ENCODE assay signal across 6 fruit fly cellular contexts in the genomic region with DNA sequence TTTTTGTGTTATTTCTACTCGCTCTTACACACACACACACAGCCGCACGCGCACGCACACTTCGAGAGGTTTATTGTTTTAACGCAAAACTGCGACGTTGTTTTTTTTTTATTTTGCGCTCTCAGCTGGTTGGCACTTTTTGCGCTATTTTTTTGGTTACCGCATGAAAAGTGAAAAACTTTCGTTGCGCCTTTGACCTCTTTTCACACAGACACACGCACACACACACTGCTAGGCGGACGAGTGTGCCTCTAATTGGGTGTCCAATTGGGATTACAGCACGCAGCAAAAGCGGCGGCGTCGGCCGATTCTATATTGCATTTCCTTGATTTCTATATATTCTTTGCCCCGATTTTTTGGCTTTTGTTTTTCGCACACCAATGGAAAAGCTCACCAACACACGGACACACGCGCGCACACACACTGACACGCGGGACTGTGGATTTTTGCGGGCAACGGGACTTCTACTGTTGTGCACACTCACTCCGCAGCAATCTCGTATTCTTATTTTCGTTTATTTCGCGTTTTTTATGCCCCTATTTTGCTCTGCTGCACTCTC.
TF ChIP-seq lines count a peak whose summit lies in the region.

No protein-coding gene starts in this region.

- TF ChIP-seq CTCF in whole organism, embryonic (GFP tag; optimal IDR thresholded peaks at IDR 0.05; lab: Kevin White, UChicago), result no peak

TF ChIP-seq in whole organism, 6 proteins besides CTCF, POLR2A, EP300 and RAD21:
- no peak for TF ChIP-seq EcR (GFP tag; optimal IDR thresholded peaks at IDR 0.05; lab: Kevin White, UChicago)
- TF ChIP-seq Dll (optimal IDR thresholded peaks at IDR 0.05; lab: Kevin White, UChicago), result peak; percentile 41
TF ChIP-seq in whole organism: peak in this region for 1.

TF ChIP-seq in whole organism, adult, 20 proteins besides CTCF, POLR2A, EP300 and RAD21:
- TF ChIP-seq Clk (GFP tag; optimal IDR thresholded peaks at IDR 0.05; lab: Kevin White, UChicago) (no peak), tj (GFP tag; optimal IDR thresholded peaks at IDR 0.05; lab: Kevin White, UChicago) (peak; percentile 83), CG12768 (GFP tag; optimal IDR thresholded peaks at IDR 0.05; lab: Kevin White, UChicago) (peak; percentile 4), toe (GFP tag; optimal IDR thresholded peaks at IDR 0.05; lab: Kevin White, UChicago) (no peak), ovo (GFP tag; optimal IDR thresholded peaks at IDR 0.05; lab: Kevin White, UChicago) (peak; percentile 14), CG11617 (GFP tag; optimal IDR thresholded peaks at IDR 0.05; lab: Kevin White, UChicago) (no peak), bab1 (GFP tag; optimal IDR thresholded peaks at IDR 0.05; lab: Kevin White, UChicago) (no peak)

TF ChIP-seq in whole organism, embryonic, 481 proteins besides CTCF, POLR2A, EP300 and RAD21 (continues in another document):
- TF ChIP-seq chm (GFP tag; IDR thresholded peaks at IDR 0.05; lab: Robert Waterston, UW) (peak; percentile 53; the same call in 1 of the 2 replicates), Stat92E (GFP tag; optimal IDR thresholded peaks at IDR 0.05; lab: Kevin White, UChicago) (peak in 1 of 3 experiments; percentile 49), NK7.1 (GFP tag; optimal IDR thresholded peaks at IDR 0.05; lab: Kevin White, UChicago) (no peak), GATAe (GFP tag; conservative IDR thresholded peaks at IDR 0.05; lab: Robert Waterston, UW) (no peak), ttk (GFP tag; IDR thresholded peaks at IDR 0.05; lab: Robert Waterston, UW) (no peak), Lim3 (GFP tag; IDR thresholded peaks at IDR 0.05; lab: Robert Waterston, UW) (no peak), CG15479 (GFP tag; optimal IDR thresholded peaks at IDR 0.05; lab: Kevin White, UChicago) (no peak), Drgx (GFP tag; IDR thresholded peaks at IDR 0.05; lab: Robert Waterston, UW) (0 out of 2 replicates have a peak, but pooled peaks have one; percentile 41), pum (GFP tag; optimal IDR thresholded peaks at IDR 0.05; lab: Kevin White, UChicago) (no peak), Dfd (GFP tag; optimal IDR thresholded peaks at IDR 0.05; lab: Kevin White, UChicago) (no peak), CG18476 (GFP tag; optimal IDR thresholded peaks at IDR 0.05; lab: Kevin White, UChicago) (no peak), CG10979 (tag; optimal IDR thresholded peaks at IDR 0.05; lab: Kevin White, UChicago) (no peak), tgo (GFP tag; IDR thresholded peaks at IDR 0.05; lab: Robert Waterston, UW) (no peak), grau (tag; optimal IDR thresholded peaks at IDR 0.05; lab: Kevin White, UChicago) (no peak), ci (GFP tag; IDR thresholded peaks at IDR 0.05; lab: Robert Waterston, UW) (0 out of 3 replicates have a peak, but pooled peaks have one; percentile 16), Hey (tag; optimal IDR thresholded peaks at IDR 0.05; lab: Kevin White, UChicago) (no peak), insv (GFP tag; optimal IDR thresholded peaks at IDR 0.05; lab: Kevin White, UChicago) (peak; percentile 14 to 86), Doc2 (GFP tag; IDR thresholded peaks at IDR 0.05; lab: Robert Waterston, UW) (no peak)

TF ChIP-seq in whole organism, prepupa, 60 proteins besides CTCF, POLR2A, EP300 and RAD21 (continues in another document):
- TF ChIP-seq ss (GFP tag; optimal IDR thresholded peaks at IDR 0.05; lab: Kevin White, UChicago) (peak in 1 of 2 experiments; percentile 34), pdm3 (GFP tag; optimal IDR thresholded peaks at IDR 0.05; lab: Kevin White, UChicago) (no peak), Eip93F (GFP tag; optimal IDR thresholded peaks at IDR 0.05; lab: Kevin White, UChicago) (no peak), esn (GFP tag; optimal IDR thresholded peaks at IDR 0.05; lab: Kevin White, UChicago) (no peak), svp (GFP tag; lab: Kevin White, UChicago) (no peak), Hr39 (GFP tag; optimal IDR thresholded peaks at IDR 0.05; lab: Kevin White, UChicago) (no peak), cyc (GFP tag; optimal IDR thresholded peaks at IDR 0.05; lab: Kevin White, UChicago) (no peak), CG6276 (GFP tag; optimal IDR thresholded peaks at IDR 0.05; lab: Kevin White, UChicago) (peak; percentile 41), vri (GFP tag; optimal IDR thresholded peaks at IDR 0.05; lab: Kevin White, UChicago) (peak; percentile 24), CG6808 (GFP tag; optimal IDR thresholded peaks at IDR 0.05; lab: Kevin White, UChicago) (no peak), CG32006 (GFP tag; optimal IDR thresholded peaks at IDR 0.05; lab: Kevin White, UChicago) (peak; percentile 29), Ets96B (tag; optimal IDR thresholded peaks at IDR 0.05; lab: Kevin White, UChicago) (no peak), CG15336 (GFP tag; IDR thresholded peaks at IDR 0.05; lab: Robert Waterston, UW) (peak; percentile 29; the same call in 1 of the 2 replicates), dsx (GFP tag; optimal IDR thresholded peaks at IDR 0.05; lab: Kevin White, UChicago; ENCODE audit: poor library complexity, severe bottlenecking) (no peak), Blimp-1 (GFP tag; optimal IDR thresholded peaks at IDR 0.05; lab: Kevin White, UChicago) (peak; percentile 55), Eip78C (GFP tag; lab: Kevin White, UChicago) (no peak), CG8119 (GFP tag; IDR thresholded peaks at IDR 0.05; lab: Robert Waterston, UW) (peak; percentile 59; the same call in 2 of the 3 replicates), CG10669 (GFP tag; optimal IDR thresholded peaks at IDR 0.05; lab: Kevin White, UChicago) (no peak), topi (GFP tag; optimal IDR thresholded peaks at IDR 0.05; lab: Kevin White, UChicago) (peak; percentile 3), CG6792 (GFP tag; optimal IDR thresholded peaks at IDR 0.05; lab: Kevin White, UChicago) (no peak)

TF ChIP-seq in whole organism, pupa, 21 proteins besides CTCF, POLR2A, EP300 and RAD21:
- TF ChIP-seq CG32121 (GFP tag; IDR thresholded peaks at IDR 0.05; lab: Robert Waterston, UW) (peak; percentile 20; the same call in 1 of the 2 replicates), CG8159 (tag; optimal IDR thresholded peaks at IDR 0.05; lab: Kevin White, UChicago) (no peak), Pif1B (GFP tag; optimal IDR thresholded peaks at IDR 0.05; lab: Kevin White, UChicago) (no peak), CG12605 (GFP tag; IDR thresholded peaks at IDR 0.05; lab: Robert Waterston, UW) (peak; percentile 33; the same call in 1 of the 2 replicates), fd96Ca (GFP tag; IDR thresholded peaks at IDR 0.05; lab: Robert Waterston, UW) (no peak), EcR (GFP tag; optimal IDR thresholded peaks at IDR 0.05; lab: Kevin White, UChicago) (no peak), CG8301 (tag; optimal IDR thresholded peaks at IDR 0.05; lab: Kevin White, UChicago) (peak; percentile 18), Ets98B (GFP tag; IDR thresholded peaks at IDR 0.05; lab: Robert Waterston, UW) (peak; percentile 15; the same call in 1 of the 2 replicates), CG34367 (tag; optimal IDR thresholded peaks at IDR 0.05; lab: Kevin White, UChicago) (no peak), CG4496 (GFP tag; IDR thresholded peaks at IDR 0.05; lab: Robert Waterston, UW) (peak; percentile 56), CG15710 (tag; optimal IDR thresholded peaks at IDR 0.05; lab: Kevin White, UChicago) (no peak), Pif1A (GFP tag; optimal IDR thresholded peaks at IDR 0.05; lab: Kevin White, UChicago) (no peak), CG14655 (GFP tag; optimal IDR thresholded peaks at IDR 0.05; lab: Kevin White, UChicago) (peak; percentile 4), D1 (tag; optimal IDR thresholded peaks at IDR 0.05; lab: Kevin White, UChicago) (no peak), Snoo (tag; optimal IDR thresholded peaks at IDR 0.05; lab: Kevin White, UChicago) (no peak), CG9948 (tag; optimal IDR thresholded peaks at IDR 0.05; lab: Kevin White, UChicago) (no peak), rn (GFP tag; IDR thresholded peaks at IDR 0.05; lab: Robert Waterston, UW) (no peak), CG10348 (GFP tag; IDR thresholded peaks at IDR 0.05; lab: Robert Waterston, UW) (no peak), CG13204 (GFP tag; optimal IDR thresholded peaks at IDR 0.05; lab: Kevin White, UChicago) (no peak), gl (tag; optimal IDR thresholded peaks at IDR 0.05; lab: Kevin White, UChicago) (peak; percentile 21), CG17806 (tag; optimal IDR thresholded peaks at IDR 0.05; lab: Kevin White, UChicago) (no peak)

TF ChIP-seq in whole organism, wandering third instar larva, 38 proteins besides CTCF, POLR2A, EP300 and RAD21:
- TF ChIP-seq dl (GFP tag; optimal IDR thresholded peaks at IDR 0.05; lab: Kevin White, UChicago; ENCODE audit: insufficient read depth in 1 of 2, partially characterized antibody in 2 of 2), result no peak
- TF ChIP-seq Rel (GFP tag; optimal IDR thresholded peaks at IDR 0.05; lab: Kevin White, UChicago), result no peak
- TF ChIP-seq Rel (tag; optimal IDR thresholded peaks at IDR 0.05; lab: Kevin White, UChicago), result no peak
- TF ChIP-seq Sp1 (GFP tag; optimal IDR thresholded peaks at IDR 0.05; lab: Kevin White, UChicago), result no peak
- TF ChIP-seq Abd-B (GFP tag; optimal IDR thresholded peaks at IDR 0.05; lab: Kevin White, UChicago), result peak; percentile 29
- peak; percentile 62 for TF ChIP-seq jim (GFP tag; optimal IDR thresholded peaks at IDR 0.05; lab: Kevin White, UChicago)
- no peak for TF ChIP-seq Hr83 (GFP tag; optimal IDR thresholded peaks at IDR 0.05; lab: Kevin White, UChicago; ENCODE audit: poor library complexity, severe bottlenecking)
- no peak for TF ChIP-seq N (GFP tag; optimal IDR thresholded peaks at IDR 0.05; lab: Kevin White, UChicago)
- no peak for TF ChIP-seq GATAd (GFP tag; optimal IDR thresholded peaks at IDR 0.05; lab: Kevin White, UChicago)
- no peak for TF ChIP-seq psq (GFP tag; optimal IDR thresholded peaks at IDR 0.05; lab: Kevin White, UChicago)
- no peak for TF ChIP-seq CG32264 (GFP tag; optimal IDR thresholded peaks at IDR 0.05; lab: Kevin White, UChicago)
- no peak for TF ChIP-seq Hnf4 (GFP tag; optimal IDR thresholded peaks at IDR 0.05; lab: Kevin White, UChicago)
- no peak for TF ChIP-seq ey (GFP tag; optimal IDR thresholded peaks at IDR 0.05; lab: Kevin White, UChicago)
- TF ChIP-seq Dfd (GFP tag; optimal IDR thresholded peaks at IDR 0.05; lab: Kevin White, UChicago), result no peak
- no peak for TF ChIP-seq dsf (GFP tag; optimal IDR thresholded peaks at IDR 0.05; lab: Kevin White, UChicago; ENCODE audit: borderline replicate concordance)
